Fruit fly (Drosophila melanogaster): ENCODE data around the gene ND-ASHI.

ND-ASHI gene

DNA sequence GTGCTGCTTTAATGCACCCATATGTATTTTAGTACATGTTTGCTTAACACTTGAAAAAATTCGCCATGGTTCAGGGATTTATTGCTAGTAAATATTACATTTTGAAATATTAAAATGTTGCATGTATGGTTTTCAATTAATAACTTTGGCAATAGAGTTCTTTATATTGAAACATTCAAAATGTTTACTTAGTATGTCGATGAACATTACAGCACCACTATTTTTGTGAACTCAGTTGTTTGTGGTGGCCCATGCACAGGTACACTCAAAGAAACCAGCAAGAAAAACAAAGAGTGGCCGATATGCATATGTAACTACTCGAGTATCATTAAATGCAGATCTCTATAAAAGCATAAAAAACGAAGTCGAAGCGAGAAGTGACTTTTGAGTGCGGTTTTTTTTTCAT is 23.1 kb upstream of the ND-ASHI start (continued):
- TF ChIP-seq Kr (GFP tag; optimal IDR thresholded peaks at IDR 0.05) (no peak), CG12155 (GFP tag; optimal IDR thresholded peaks at IDR 0.05) (no peak), gce (GFP tag; IDR thresholded peaks at IDR 0.05) (0 out of 3 replicates have a peak, but pooled peaks have one; percentile 56), ems (GFP tag; optimal IDR thresholded peaks at IDR 0.05) (no peak), chn (GFP tag; optimal IDR thresholded peaks at IDR 0.05) (peak; percentile 56), Dp (GFP tag; optimal IDR thresholded peaks at IDR 0.05) (no peak), CG4730 (GFP tag; IDR thresholded peaks at IDR 0.05) (peak; percentile 19; the same call in 1 of the 2 replicates), CG12236 (GFP tag; optimal IDR thresholded peaks at IDR 0.05) (peak; percentile 44), CG6765 (GFP tag; optimal IDR thresholded peaks at IDR 0.05) (peak; percentile 7), ara (GFP tag; IDR thresholded peaks at IDR 0.05) (peak; percentile 56; the same call in 1 of the 2 replicates), TFAM (GFP tag; optimal IDR thresholded peaks at IDR 0.05) (peak; percentile 41), CG11696 (GFP tag; IDR thresholded peaks at IDR 0.05) (peak; percentile 86), D19B (GFP tag; optimal IDR thresholded peaks at IDR 0.05) (no peak), chif (GFP tag; optimal IDR thresholded peaks at IDR 0.05) (peak; percentile 47 to 76), her (GFP tag; optimal IDR thresholded peaks at IDR 0.05) (peak; percentile 23), Poxn (GFP tag; IDR thresholded peaks at IDR 0.05) (no peak), Optix (GFP tag; IDR thresholded peaks at IDR 0.05) (peak; percentile 60; the same call in 1 of the 3 replicates), en (GFP tag; optimal IDR thresholded peaks at IDR 0.05) (peak; percentile 1), trh (GFP tag; optimal IDR thresholded peaks at IDR 0.05) (no peak), klu (GFP tag; IDR thresholded peaks at IDR 0.05) (0 out of 2 replicates have a peak, but pooled peaks have one; percentile 28), sim (GFP tag; IDR thresholded peaks at IDR 0.05) (peak; percentile 10; the same call in 1 of the 2 replicates), Fer3 (tag; optimal IDR thresholded peaks at IDR 0.05) (peak; percentile 40), Tbp (GFP tag; optimal IDR thresholded peaks at IDR 0.05) (no peak), B-H2 (GFP tag; optimal IDR thresholded peaks at IDR 0.05) (no peak), CG11093 (GFP tag; IDR thresholded peaks at IDR 0.05) (peak; percentile 60; the same call in 1 of the 3 replicates), Taf1 (GFP tag; IDR thresholded peaks at IDR 0.05) (no peak), Hr78 (GFP tag; optimal IDR thresholded peaks at IDR 0.05) (peak in 1 of 2 experiments; percentile 41), CG8089 (GFP tag; optimal IDR thresholded peaks at IDR 0.05) (peak; percentile 6), wek (GFP tag; optimal IDR thresholded peaks at IDR 0.05) (peak; percentile 47), CG31365 (tag; optimal IDR thresholded peaks at IDR 0.05) (no peak), CHES-1-like (GFP tag; optimal IDR thresholded peaks at IDR 0.05) (peak; percentile 16), CG8478 (optimal IDR thresholded peaks at IDR 0.05) (no peak), CG3163 (GFP tag; optimal IDR thresholded peaks at IDR 0.05) (no peak), CG6689 (GFP tag; IDR thresholded peaks at IDR 0.05) (peak; percentile 79), CG4820 (GFP tag; optimal IDR thresholded peaks at IDR 0.05) (peak; percentile 29), CG15073 (GFP tag; optimal IDR thresholded peaks at IDR 0.05) (no peak), CG4282 (GFP tag; optimal IDR thresholded peaks at IDR 0.05) (no peak), otp (GFP tag; IDR thresholded peaks at IDR 0.05) (0 out of 3 replicates have a peak, but pooled peaks have one; percentile 51), zfh1 (GFP tag; IDR thresholded peaks at IDR 0.05) (peak; percentile 66; the same call in 2 of the 3 replicates), sr (GFP tag; IDR thresholded peaks at IDR 0.05) (no peak), schlank (tag; optimal IDR thresholded peaks at IDR 0.05) (no peak), corto (GFP tag; optimal IDR thresholded peaks at IDR 0.05) (no peak), sd (tag; optimal IDR thresholded peaks at IDR 0.05) (no peak), Ets65A (GFP tag) (peak; percentile 88), CG12219 (GFP tag; optimal IDR thresholded peaks at IDR 0.05) (peak; percentile 66), Jarid2 (GFP tag; optimal IDR thresholded peaks at IDR 0.05) (no peak), gcm (GFP tag; optimal IDR thresholded peaks at IDR 0.05) (peak; percentile 76), emc (GFP tag; optimal IDR thresholded peaks at IDR 0.05) (no peak), lilli (GFP tag; optimal IDR thresholded peaks at IDR 0.05) (peak; percentile 5), Spps (tag; optimal IDR thresholded peaks at IDR 0.05) (peak; percentile 40), Pdp1 (GFP tag; optimal IDR thresholded peaks at IDR 0.05) (peak; percentile 31 to 46), CG18764 (GFP tag; optimal IDR thresholded peaks at IDR 0.05) (peak; percentile 23)

Data from whole organism, embryonic.